Worm (Caenorhabditis elegans): Measurements from ENCODE around the gene cdk-11.1.

ce11 chrII:7675752-7676151 is 23.3 kb upstream of the cdk-11.1 start:
- TF ChIP-seq pha-4 (tag; optimal IDR thresholded peaks at IDR 0.05) (no peak), sptf-1 (tag; optimal IDR thresholded peaks at IDR 0.05) (no peak), nhr-237 (tag; optimal IDR thresholded peaks at IDR 0.05) (no peak), lsy-2 (tag; optimal IDR thresholded peaks at IDR 0.05) (no peak), ztf-11 (tag; optimal IDR thresholded peaks at IDR 0.05) (no peak), snpc-4 (tag; optimal IDR thresholded peaks at IDR 0.05) (no peak), unc-39 (tag; optimal IDR thresholded peaks at IDR 0.05) (no peak), mls-2 (tag; optimal IDR thresholded peaks at IDR 0.05) (no peak), elt-3 (tag; optimal IDR thresholded peaks at IDR 0.05) (no peak), elt-1 (tag; optimal IDR thresholded peaks at IDR 0.05; ENCODE audit: borderline replicate concordance, insufficient read depth) (no peak), lin-13 (tag; optimal IDR thresholded peaks at IDR 0.05) (no peak), nhr-76 (tag; optimal IDR thresholded peaks at IDR 0.05) (no peak), ceh-39 (tag; optimal IDR thresholded peaks at IDR 0.05) (no peak), unc-62 (GFP tag; optimal IDR thresholded peaks at IDR 0.05) (no peak)
